Fruit fly (Drosophila melanogaster) whole organism, wandering third instar larva: ENCODE data around the gene Vps8.

Experiments
- Dfd ChIP-seq: fragments of >200 bp; optimal IDR thresholded peaks from 2 replicates; lab custom pipeline; 2017; ENCODE audit warnings: missing biosample characterization, missing genetic modification characterization
- Rel ChIP-seq, 2 experiments: fragments of 200-800 bp; sonication (Bioruptor generic) in 1 of 2; optimal IDR thresholded peaks; 2 replicates in 1 of 2; 3 replicates in 1 of 2; lab custom pipeline; 2016 to 2019; ENCODE audit warnings: mild to moderate bottlenecking in 2 of 2, missing biosample characterization in 2 of 2, missing genetic modification characterization in 2 of 2, moderate library complexity in 1 of 2
- psq ChIP-seq: fragments of 200-800 bp; sonication (Bioruptor generic); optimal IDR thresholded peaks from 3 replicates; lab custom pipeline; 2017; ENCODE audit warnings: missing biosample characterization, mild to moderate bottlenecking, missing genetic modification characterization, moderate library complexity

DNA sequence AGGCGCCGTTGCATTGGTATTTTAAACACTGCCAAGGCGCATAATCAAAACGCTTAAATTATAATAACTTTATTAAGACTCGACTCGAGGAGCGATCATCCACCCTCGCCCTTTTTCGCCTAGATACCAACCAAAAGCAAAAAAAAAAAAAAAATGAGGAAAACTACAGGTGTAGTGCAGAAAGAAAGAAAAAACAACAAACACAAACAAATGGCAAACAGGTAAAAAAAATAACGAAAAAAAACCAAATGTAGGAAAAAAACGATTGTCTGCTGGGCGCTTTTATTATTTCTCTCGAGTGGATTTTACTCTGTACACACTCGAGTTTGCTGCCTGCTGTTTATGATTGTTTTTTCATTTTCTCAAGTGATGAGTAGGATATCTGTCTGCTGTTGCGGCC lies 37.9 kb downstream of the Vps8 start:
- TF ChIP-seq psq (GFP tag; lab: Kevin White, UChicago), result no peak
- no peak for TF ChIP-seq Rel (GFP tag; optimal IDR thresholded peaks at IDR 0.05; lab: Kevin White, UChicago)
- TF ChIP-seq Rel (tag; optimal IDR thresholded peaks at IDR 0.05; lab: Kevin White, UChicago), result no peak
- no peak for TF ChIP-seq Dfd (GFP tag; lab: Kevin White, UChicago)
